Fruit fly (Drosophila melanogaster) whole organism, pupa: Measurements from ENCODE around the gene CD98hc.

Source experiments
- CG10348 ChIP-seq: fragments of 200-800 bp; sonication (Bioruptor generic); IDR thresholded peaks from 2 replicates; pipeline ENCODE4 v1.3.6; 2022; ENCODE audit warnings: missing biosample characterization, missing genetic modification characterization
- CG12605 ChIP-seq: fragments of 200-800 bp; sonication (Bioruptor generic); IDR thresholded peaks from 2 replicates; pipeline ENCODE4 v1.3.6; 2022; ENCODE audit warnings: missing biosample characterization, missing genetic modification characterization
- CG13204 ChIP-seq: fragments of 200-800 bp; sonication (Bioruptor generic); optimal IDR thresholded peaks from 2 replicates; lab custom pipeline; 2018; ENCODE audit warnings: missing biosample characterization, mild to moderate bottlenecking, missing genetic modification characterization, moderate library complexity
- CG14655 ChIP-seq: fragments of 200-800 bp; sonication (Bioruptor generic); optimal IDR thresholded peaks from 3 replicates; lab custom pipeline; 2017; ENCODE audit warnings: mild to moderate bottlenecking, missing biosample characterization, missing genetic modification reagents, missing genetic modification characterization
- CG15710 ChIP-seq: fragments of 200-800 bp; sonication (Bioruptor generic); optimal IDR thresholded peaks from 2 replicates; lab custom pipeline; 2018; ENCODE audit warnings: missing biosample characterization, mild to moderate bottlenecking, missing genetic modification characterization, moderate library complexity
- CG17806 ChIP-seq: fragments of 200-800 bp; sonication (Bioruptor generic); optimal IDR thresholded peaks from 2 replicates; lab custom pipeline; 2018; ENCODE audit warnings: missing biosample characterization, mild to moderate bottlenecking, missing genetic modification characterization, moderate library complexity
- CG32121 ChIP-seq: fragments of 200-800 bp; sonication (Bioruptor generic); IDR thresholded peaks from 2 replicates; pipeline ENCODE4 v1.3.6; 2022; ENCODE audit warnings: missing biosample characterization, missing genetic modification characterization
- CG34367 ChIP-seq: fragments of 200-800 bp; sonication (Bioruptor generic); optimal IDR thresholded peaks from 2 replicates; lab custom pipeline; 2018; ENCODE audit warnings: missing biosample characterization, mild to moderate bottlenecking, missing genetic modification characterization
- CG4496 ChIP-seq: fragments of 200-800 bp; sonication (Bioruptor generic); IDR thresholded peaks from 3 replicates; pipeline ENCODE4 v1.3.6; 2022; ENCODE audit warnings: missing biosample characterization, missing genetic modification characterization
- CG8159 ChIP-seq: fragments of 200-800 bp; sonication (Bioruptor generic); optimal IDR thresholded peaks from 3 replicates; lab custom pipeline; 2018; ENCODE audit warnings: missing biosample characterization, mild to moderate bottlenecking, missing genetic modification characterization, moderate library complexity
- CG8301 ChIP-seq: fragments of 200-800 bp; sonication (Bioruptor generic); optimal IDR thresholded peaks from 2 replicates; lab custom pipeline; 2018; ENCODE audit warnings: missing biosample characterization, mild to moderate bottlenecking, missing genetic modification characterization
- CG9948 ChIP-seq: fragments of 200-800 bp; sonication (Bioruptor generic); optimal IDR thresholded peaks from 2 replicates; lab custom pipeline; 2018; ENCODE audit warnings: missing biosample characterization, mild to moderate bottlenecking, missing genetic modification characterization, moderate library complexity
- D1 ChIP-seq: fragments of 200-800 bp; sonication (Bioruptor generic); optimal IDR thresholded peaks from 2 replicates; lab custom pipeline; 2018; ENCODE audit warnings: missing biosample characterization, mild to moderate bottlenecking, missing genetic modification characterization, moderate library complexity
- EcR ChIP-seq: fragments of 200-800 bp; sonication (Bioruptor generic); optimal IDR thresholded peaks from 3 replicates; lab custom pipeline; 2019; ENCODE audit warnings: missing biosample characterization, missing genetic modification characterization, mild to moderate bottlenecking, moderate library complexity, missing genetic modification reagents
- Ets98B ChIP-seq: fragments of 200-800 bp; sonication (Bioruptor generic); IDR thresholded peaks from 2 replicates; pipeline ENCODE4 v1.3.6; 2022; ENCODE audit warnings: missing biosample characterization, missing genetic modification characterization
- Pif1A ChIP-seq: fragments of 200-800 bp; sonication (Bioruptor generic); optimal IDR thresholded peaks from 3 replicates; lab custom pipeline; 2016; ENCODE audit warnings: missing biosample characterization, missing genetic modification characterization
- Pif1B ChIP-seq: fragments of 200-800 bp; sonication (Bioruptor generic); optimal IDR thresholded peaks from 3 replicates; lab custom pipeline; 2016; ENCODE audit warnings: missing biosample characterization, missing genetic modification characterization
- Snoo ChIP-seq: fragments of 200-800 bp; sonication (Bioruptor generic); optimal IDR thresholded peaks from 3 replicates; lab custom pipeline; 2017; ENCODE audit warnings: missing biosample characterization, mild to moderate bottlenecking, missing genetic modification characterization, inconsistent platforms
- fd96Ca ChIP-seq: fragments of 200-800 bp; sonication (Bioruptor generic); IDR thresholded peaks from 3 replicates; pipeline ENCODE4 v1.3.6; 2022; ENCODE audit warnings: missing biosample characterization, missing genetic modification characterization
- gl ChIP-seq: fragments of 200-800 bp; sonication (Bioruptor generic); optimal IDR thresholded peaks from 2 replicates; lab custom pipeline; 2018; ENCODE audit warnings: missing biosample characterization, mild to moderate bottlenecking, missing genetic modification characterization
- rn ChIP-seq: fragments of 200-800 bp; sonication (Bioruptor generic); IDR thresholded peaks from 2 replicates; pipeline ENCODE4 v1.3.6; 2022; ENCODE audit warnings: missing biosample characterization, missing genetic modification characterization

The CD98hc gene

dm6 chr3R:8007595-8008255, 29.5 kb upstream of the CD98hc start, which contains the start of gene CG2767:
Gene CG2767, minus strand, starts transcription at chr3R:8008110.
- TF ChIP-seq CG8159 (tag; lab: Kevin White, UChicago) = no peak
- peak; percentile 54 for TF ChIP-seq EcR (GFP tag; lab: Kevin White, UChicago)
- no peak for TF ChIP-seq fd96Ca
- no peak for TF ChIP-seq CG15710 (tag; lab: Kevin White, UChicago)
- peak; percentile 87 for TF ChIP-seq CG12605 (GFP tag; lab: Robert Waterston, UW)

- TF ChIP-seq gl (tag; lab: Kevin White, UChicago) = peak; percentile 79
- TF ChIP-seq Pif1A (GFP tag; lab: Kevin White, UChicago) = peak; percentile 93
- TF ChIP-seq CG32121 (GFP tag; lab: Robert Waterston, UW) = peak; percentile 97
- peak; percentile 95 for TF ChIP-seq CG15710 (tag; lab: Kevin White, UChicago)
- peak; percentile 99 for TF ChIP-seq CG4496
- peak; percentile 95 for TF ChIP-seq Snoo (tag; lab: Kevin White, UChicago)
- peak; percentile 96 for TF ChIP-seq CG8159 (tag; lab: Kevin White, UChicago)
- peak; percentile 93 for TF ChIP-seq CG10348 (GFP tag; lab: Robert Waterston, UW)
- TF ChIP-seq CG17806 (tag; lab: Kevin White, UChicago) = peak; percentile 93
- peak; percentile 80 for TF ChIP-seq D1 (tag; lab: Kevin White, UChicago)
- no peak for TF ChIP-seq CG13204 (GFP tag; lab: Kevin White, UChicago)
- TF ChIP-seq Pif1B (GFP tag; lab: Kevin White, UChicago) = peak; percentile 94
- TF ChIP-seq fd96Ca = peak; percentile 96
- TF ChIP-seq CG9948 (tag; lab: Kevin White, UChicago) = peak; percentile 93
- TF ChIP-seq CG8301 = peak; percentile 94
- peak; percentile 97 for TF ChIP-seq Ets98B (GFP tag; lab: Robert Waterston, UW)
- TF ChIP-seq CG14655 (GFP tag; lab: Kevin White, UChicago) = peak; percentile 94
- peak; percentile 61 for TF ChIP-seq EcR (GFP tag; lab: Kevin White, UChicago)
- peak; percentile 95 for TF ChIP-seq CG12605 (GFP tag; lab: Robert Waterston, UW)
- peak; percentile 92 for TF ChIP-seq CG34367 (tag; lab: Kevin White, UChicago)
- TF ChIP-seq rn (GFP tag; lab: Robert Waterston, UW) = peak; percentile 97
Observed at dm6 chr3R:8001074-8001669, 22.9 kb upstream of the CD98hc start, which contains the start of the genes Kmn2 and CG2698. Gene Kmn2, minus strand, starts transcription at chr3R:8001309. Gene CG2698, plus strand, starts transcription at chr3R:8001562.

dm6 chr3R:7999530-8000116, 21.4 kb upstream of the CD98hc start, which contains the start of gene PIG-H:
Gene PIG-H, plus strand, starts transcription at chr3R:7999832.
- TF ChIP-seq CG9948 (tag; lab: Kevin White, UChicago) = no peak
- no peak for TF ChIP-seq rn (GFP tag; lab: Robert Waterston, UW)
- no peak for TF ChIP-seq CG4496
- TF ChIP-seq CG32121 (GFP tag; lab: Robert Waterston, UW) = no peak
- no peak for TF ChIP-seq gl (tag; lab: Kevin White, UChicago)
- TF ChIP-seq Snoo (tag; lab: Kevin White, UChicago) = no peak
- TF ChIP-seq fd96Ca = no peak
- no peak for TF ChIP-seq CG10348 (GFP tag; lab: Robert Waterston, UW)
- no peak for TF ChIP-seq CG34367 (tag; lab: Kevin White, UChicago)
- TF ChIP-seq Pif1B (GFP tag; lab: Kevin White, UChicago) = no peak
- no peak for TF ChIP-seq CG17806 (tag; lab: Kevin White, UChicago)
- TF ChIP-seq CG13204 (GFP tag; lab: Kevin White, UChicago) = no peak
- TF ChIP-seq CG14655 (GFP tag; lab: Kevin White, UChicago) = no peak
- no peak for TF ChIP-seq CG15710 (tag; lab: Kevin White, UChicago)
- no peak for TF ChIP-seq CG8159 (tag; lab: Kevin White, UChicago)
- no peak for TF ChIP-seq EcR (GFP tag; lab: Kevin White, UChicago)
- no peak for TF ChIP-seq CG8301
- no peak for TF ChIP-seq Pif1A (GFP tag; lab: Kevin White, UChicago)
- no peak for TF ChIP-seq CG12605 (GFP tag; lab: Robert Waterston, UW)

dm6 chr3R:7998778-7999177, 20.6 kb upstream of the CD98hc start:
- TF ChIP-seq CG13204 (GFP tag; lab: Kevin White, UChicago) (no peak), rn (GFP tag; lab: Robert Waterston, UW) (no peak), gl (tag; lab: Kevin White, UChicago) (no peak)

- TF ChIP-seq EcR (GFP tag; lab: Kevin White, UChicago) = peak; percentile 41
- no peak for TF ChIP-seq gl (tag; lab: Kevin White, UChicago)
- no peak for TF ChIP-seq CG10348 (GFP tag; lab: Robert Waterston, UW)
- peak; percentile 93 for TF ChIP-seq CG13204 (GFP tag; lab: Kevin White, UChicago)
- TF ChIP-seq Pif1A (GFP tag; lab: Kevin White, UChicago) = no peak
- no peak for TF ChIP-seq CG8159 (tag; lab: Kevin White, UChicago)
Observed at dm6 chr3R:7995722-7996121, 17.5 kb upstream of the CD98hc start, which contains the start of gene Elovl7. Gene Elovl7, minus strand, starts transcription at chr3R:7995852.
